Fruit fly (Drosophila melanogaster): Measurements from ENCODE around the gene Targ2.

The Targ2 gene

DNA sequence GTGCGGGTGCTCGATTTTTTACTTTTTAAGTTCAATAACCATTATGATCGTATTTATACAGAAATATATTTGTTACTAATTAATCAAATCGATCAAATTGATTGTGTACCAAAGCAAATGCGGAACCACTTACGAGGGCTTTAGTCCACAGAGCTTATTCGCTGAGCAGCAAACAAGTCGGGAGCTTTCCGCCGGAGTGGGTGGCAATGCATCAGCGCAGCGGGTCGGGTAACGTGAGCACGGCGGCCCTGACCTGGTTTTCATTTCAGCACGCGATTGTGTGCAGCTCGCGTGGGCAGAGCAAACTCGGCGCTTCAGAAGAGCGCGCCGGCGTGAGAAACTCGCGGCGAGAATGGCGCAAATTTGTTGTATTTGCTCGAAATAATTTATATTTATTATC lies 16.1 kb upstream of the Targ2 start:
- TF ChIP-seq CG17806 (tag; optimal IDR thresholded peaks at IDR 0.05) (no peak), CG32121 (GFP tag; IDR thresholded peaks at IDR 0.05) (peak; percentile 41; the same call in 1 of the 2 replicates), CG4496 (GFP tag; IDR thresholded peaks at IDR 0.05) (peak; percentile 66; the same call in 2 of the 3 replicates), CG13204 (GFP tag; optimal IDR thresholded peaks at IDR 0.05) (no peak), CG34367 (tag; optimal IDR thresholded peaks at IDR 0.05) (no peak), Ets98B (GFP tag; IDR thresholded peaks at IDR 0.05) (no peak), CG10348 (GFP tag; IDR thresholded peaks at IDR 0.05) (no peak), CG8159 (tag; optimal IDR thresholded peaks at IDR 0.05) (no peak), gl (tag; optimal IDR thresholded peaks at IDR 0.05) (no peak), CG9948 (tag; optimal IDR thresholded peaks at IDR 0.05) (no peak)

DNA sequence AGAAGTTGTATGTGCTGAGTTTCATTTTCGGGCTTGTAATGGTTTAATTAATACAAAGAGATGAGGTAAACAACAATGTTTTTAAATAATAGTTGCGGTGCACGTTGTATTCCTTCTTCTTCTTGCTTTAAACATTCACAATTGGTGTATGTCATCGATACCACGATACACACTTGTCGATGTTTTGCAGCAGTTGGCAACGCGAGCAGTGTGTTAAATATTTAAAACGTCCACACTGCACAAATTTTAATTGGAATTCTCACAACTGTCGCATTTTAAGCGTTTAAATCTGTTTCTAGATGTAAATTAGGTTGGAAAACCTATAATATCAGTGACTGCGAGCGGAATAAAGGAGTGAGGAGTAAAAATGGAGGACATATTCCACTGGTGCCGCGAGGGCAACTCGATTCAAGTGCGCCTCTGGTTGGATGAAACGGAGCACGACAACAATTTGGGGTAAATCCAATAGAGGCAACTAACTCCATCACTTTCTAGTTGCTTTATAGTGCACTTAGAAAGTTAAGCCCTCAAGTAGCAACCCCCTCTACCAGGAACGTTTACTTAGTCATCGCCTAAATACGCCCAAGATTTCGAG lies 13.8 kb upstream of the Targ2 start, which contains the start of the genes Trmt112 and Ilk:
TSS of gene Trmt112 (minus strand) at position 143 of the 595 bp plus-strand sequence.
TSS of gene Ilk (plus strand) at position 205 of the 595 bp plus-strand sequence.
- no peak for TF ChIP-seq D1 (tag; optimal IDR thresholded peaks at IDR 0.05)

DNA sequence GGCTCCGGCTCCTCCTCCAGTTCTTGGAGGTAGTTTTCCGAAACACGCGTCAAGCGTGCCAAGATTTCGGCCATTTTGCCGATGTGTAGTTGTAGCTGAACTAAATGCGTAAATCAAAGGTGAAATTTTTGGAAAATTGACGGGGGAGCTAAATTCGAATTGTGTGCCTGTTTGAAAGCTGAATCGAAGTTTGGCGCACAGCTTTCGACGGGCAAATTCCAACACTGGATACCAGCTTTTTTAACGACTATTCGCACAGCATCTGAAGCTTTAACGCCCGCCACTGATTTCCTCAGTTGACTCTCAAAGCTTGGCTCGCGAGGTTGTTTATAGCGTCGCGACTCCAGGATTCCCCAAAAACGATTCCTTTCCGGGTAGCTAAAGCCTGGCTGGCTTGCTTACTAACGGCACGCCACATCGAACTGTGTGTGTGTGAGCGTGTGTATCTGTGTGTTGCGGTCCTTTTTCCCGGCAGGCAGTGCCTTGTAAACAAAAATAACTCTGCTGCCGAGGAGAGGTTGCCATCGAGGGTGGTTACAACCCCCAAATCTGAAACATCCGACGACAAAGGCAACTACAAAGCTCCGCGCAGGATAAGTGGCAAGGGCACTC lies 7.0 kb upstream of the Targ2 start, which contains the start of the genes CG10510 and CG10508:
TSS of gene CG10510 (minus strand) at position 164 of the 612 bp plus-strand sequence.
TSS of gene CG10508 (plus strand) at position 295 of the 612 bp plus-strand sequence.
- TF ChIP-seq Ets98B (GFP tag; IDR thresholded peaks at IDR 0.05) (no peak), Snoo (tag; optimal IDR thresholded peaks at IDR 0.05) (no peak), EcR (GFP tag; optimal IDR thresholded peaks at IDR 0.05) (no peak), CG32121 (GFP tag; IDR thresholded peaks at IDR 0.05) (no peak), gl (tag; optimal IDR thresholded peaks at IDR 0.05) (no peak), CG12605 (GFP tag; IDR thresholded peaks at IDR 0.05) (0 out of 2 replicates have a peak, but pooled peaks have one; percentile 12), CG10348 (GFP tag; IDR thresholded peaks at IDR 0.05) (no peak), CG17806 (tag; optimal IDR thresholded peaks at IDR 0.05) (no peak), CG8159 (tag; optimal IDR thresholded peaks at IDR 0.05) (no peak), CG9948 (tag; optimal IDR thresholded peaks at IDR 0.05) (no peak), CG8301 (tag; optimal IDR thresholded peaks at IDR 0.05) (no peak), D1 (tag; optimal IDR thresholded peaks at IDR 0.05) (no peak), rn (GFP tag; IDR thresholded peaks at IDR 0.05) (no peak), Pif1B (GFP tag; optimal IDR thresholded peaks at IDR 0.05) (no peak), Pif1A (GFP tag; optimal IDR thresholded peaks at IDR 0.05) (no peak), CG4496 (GFP tag; IDR thresholded peaks at IDR 0.05) (peak; percentile 43; the same call in 1 of the 3 replicates)

DNA sequence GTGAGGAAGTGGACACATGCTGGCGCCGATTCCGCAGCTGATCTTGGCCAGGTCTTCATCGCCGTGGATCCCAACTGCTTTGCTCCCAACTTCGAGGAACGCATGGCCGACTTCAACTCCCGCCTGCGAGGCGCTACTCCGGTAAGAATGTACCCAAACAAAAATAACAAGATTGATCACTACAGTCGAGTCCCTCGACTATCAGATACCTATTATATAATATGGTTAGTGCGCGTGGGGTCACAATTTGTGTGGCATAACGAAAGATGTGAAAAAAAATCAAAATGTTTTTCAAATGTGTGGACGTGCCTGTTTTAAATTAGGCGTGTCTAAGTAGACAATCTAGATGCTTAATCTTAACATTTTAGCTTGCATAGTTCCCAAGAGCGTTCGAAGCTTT lies 3.5 kb upstream of the Targ2 start:
- no peak for TF ChIP-seq rn (GFP tag; IDR thresholded peaks at IDR 0.05)
- no peak for TF ChIP-seq Pif1B (GFP tag; optimal IDR thresholded peaks at IDR 0.05)
- no peak for TF ChIP-seq Pif1A (GFP tag; optimal IDR thresholded peaks at IDR 0.05)
- no peak for TF ChIP-seq fd96Ca (GFP tag; IDR thresholded peaks at IDR 0.05)
- TF ChIP-seq Snoo (tag; optimal IDR thresholded peaks at IDR 0.05), result no peak
- no peak for TF ChIP-seq CG12605 (GFP tag; IDR thresholded peaks at IDR 0.05)
- no peak for TF ChIP-seq gl (tag; optimal IDR thresholded peaks at IDR 0.05)
- TF ChIP-seq CG17806 (tag; optimal IDR thresholded peaks at IDR 0.05), result no peak
- no peak for TF ChIP-seq CG8159 (tag; optimal IDR thresholded peaks at IDR 0.05)

DNA sequence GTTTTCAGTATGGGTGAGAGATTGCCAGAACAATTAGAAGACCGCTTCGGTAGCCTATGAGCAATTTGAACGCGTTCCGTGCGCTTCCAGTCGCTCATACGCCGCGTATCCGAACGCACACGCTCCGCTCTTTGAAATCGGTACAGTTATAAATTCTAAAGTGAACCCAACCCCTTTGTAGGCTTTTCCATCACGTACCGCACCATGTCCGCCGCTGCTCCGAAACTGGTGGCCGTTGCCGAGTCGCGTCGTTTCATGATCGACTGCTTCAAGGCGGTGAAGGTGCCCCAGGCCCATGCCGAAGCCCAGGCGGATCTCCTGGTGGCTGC lies 2.4 kb upstream of the Targ2 start:
- TF ChIP-seq Pif1B (GFP tag; optimal IDR thresholded peaks at IDR 0.05) (no peak), D1 (tag; optimal IDR thresholded peaks at IDR 0.05) (no peak), CG13204 (GFP tag; optimal IDR thresholded peaks at IDR 0.05) (no peak), CG34367 (tag; optimal IDR thresholded peaks at IDR 0.05) (no peak), CG8301 (tag; optimal IDR thresholded peaks at IDR 0.05) (no peak), fd96Ca (GFP tag; IDR thresholded peaks at IDR 0.05) (no peak), CG4496 (GFP tag; IDR thresholded peaks at IDR 0.05) (no peak), EcR (GFP tag; optimal IDR thresholded peaks at IDR 0.05) (no peak), CG15710 (tag; optimal IDR thresholded peaks at IDR 0.05) (no peak), gl (tag; optimal IDR thresholded peaks at IDR 0.05) (no peak), CG10348 (GFP tag; IDR thresholded peaks at IDR 0.05) (no peak), Ets98B (GFP tag; IDR thresholded peaks at IDR 0.05) (no peak), CG32121 (GFP tag; IDR thresholded peaks at IDR 0.05) (no peak), CG8159 (tag; optimal IDR thresholded peaks at IDR 0.05) (no peak), rn (GFP tag; IDR thresholded peaks at IDR 0.05) (no peak), CG12605 (GFP tag; IDR thresholded peaks at IDR 0.05) (no peak), Pif1A (GFP tag; optimal IDR thresholded peaks at IDR 0.05) (no peak), CG14655 (GFP tag; optimal IDR thresholded peaks at IDR 0.05) (no peak)

DNA sequence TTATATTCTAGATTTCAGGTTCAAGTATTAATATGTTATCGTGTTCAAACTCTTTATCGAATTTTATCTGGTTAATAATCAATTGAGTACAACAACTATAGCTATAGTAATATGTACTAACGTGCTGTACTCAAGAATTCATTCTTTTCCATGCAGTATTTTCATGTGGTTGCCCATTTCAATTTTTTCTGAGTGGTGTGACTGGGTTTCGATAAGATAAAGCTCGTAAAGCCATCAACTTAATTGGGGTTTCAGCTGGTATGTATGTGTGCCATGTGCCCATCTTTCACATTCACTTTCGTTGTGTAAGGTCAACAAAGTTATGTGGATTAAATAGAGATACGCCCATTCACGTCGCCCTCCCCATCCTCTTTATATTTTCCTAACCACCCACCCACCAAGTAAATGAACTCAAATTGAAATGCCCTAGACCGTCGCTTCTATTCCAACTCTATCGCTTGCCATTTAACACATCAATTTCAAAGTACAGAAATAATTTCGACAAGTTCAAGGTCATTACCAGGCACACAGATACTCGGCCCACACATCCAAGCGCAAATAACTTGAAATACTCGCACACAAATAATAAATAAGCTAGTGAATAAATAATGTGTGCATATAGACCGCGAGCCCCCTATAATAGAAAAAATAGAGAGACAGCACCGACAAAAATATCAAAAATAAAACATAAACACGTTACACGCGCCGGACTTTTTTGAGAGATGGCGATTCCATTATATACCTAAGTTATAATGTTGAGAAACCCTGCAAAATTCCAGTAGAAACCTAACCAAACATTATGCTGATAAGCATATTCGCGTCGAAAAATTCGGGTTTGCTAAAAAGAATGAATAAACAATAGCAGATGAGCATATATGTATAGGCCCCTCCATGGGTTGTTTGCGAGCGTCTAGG lies 1.8 kb upstream of the Targ2 start:
- TF ChIP-seq EcR (GFP tag; optimal IDR thresholded peaks at IDR 0.05) (no peak), D1 (tag; optimal IDR thresholded peaks at IDR 0.05) (no peak), Snoo (tag; optimal IDR thresholded peaks at IDR 0.05) (no peak), gl (tag; optimal IDR thresholded peaks at IDR 0.05) (no peak)
